Worm (Caenorhabditis elegans) whole organism, young adult: ENCODE measurements around the gene metl-1.

Experiments
- B0019.2 ChIP-seq: fragments of 200-800 bp; sonication (Bioruptor generic); conservative IDR thresholded peaks from 2 replicates; pipeline ENCODE4 v1.3.6; 2022; ENCODE audit warnings: missing genetic modification reagents, missing genetic modification characterization, missing compliant biosample characterization
- C06A6.2 ChIP-seq: fragments of 200-800 bp; sonication (Bioruptor generic); conservative IDR thresholded peaks from 2 replicates; pipeline ENCODE4 v1.3.6; 2022; ENCODE audit warnings: missing genetic modification characterization, missing compliant biosample characterization
- D2030.7 ChIP-seq: fragments of 200-800 bp; sonication (Bioruptor generic); IDR thresholded peaks from 2 replicates; pipeline ENCODE4 v1.3.6; 2022; ENCODE audit warnings: missing genetic modification reagents, missing genetic modification characterization, missing compliant biosample characterization
- F10E7.11 ChIP-seq: sonication (generic microtip); optimal IDR thresholded peaks from 2 replicates; lab custom pipeline; 2017; ENCODE audit warnings: mild to moderate bottlenecking, missing genetic modification characterization, moderate library complexity, missing compliant biosample characterization
- F39B2.1 ChIP-seq: fragments of 200-800 bp; sonication (Bioruptor generic); IDR thresholded peaks from 2 replicates; pipeline ENCODE4 v1.3.6; 2022; ENCODE audit warnings: missing genetic modification reagents, missing genetic modification characterization, missing compliant biosample characterization
- Y56A3A.18 ChIP-seq: fragments of 200-800 bp; sonication (Bioruptor generic); IDR thresholded peaks from 2 replicates; pipeline ENCODE4 v1.3.6; 2022; ENCODE audit warnings: missing genetic modification reagents, missing genetic modification characterization, missing compliant biosample characterization
- ZK185.1 ChIP-seq: sonication (generic microtip); optimal IDR thresholded peaks from 2 replicates; lab custom pipeline; 2016; ENCODE audit warnings: mild to moderate bottlenecking, missing genetic modification characterization, missing compliant biosample characterization; ENCODE audit not compliant: poor library complexity, severe bottlenecking
- ama-1 ChIP-seq, 3 experiments: fragments of 150-350 bp in 1 of 3; sonication (generic microtip) in 2 of 3; optimal IDR thresholded peaks; 2 replicates each; lab custom pipeline; 2014 to 2018; ENCODE audit warnings: missing biosample characterization in 2 of 3, missing genetic modification characterization in 2 of 3, missing genetic modification reagents in 2 of 3
- athp-1 ChIP-seq: sonication (generic microtip); optimal IDR thresholded peaks from 2 replicates; lab custom pipeline; 2017; ENCODE audit warnings: mild to moderate bottlenecking, missing genetic modification characterization, missing compliant biosample characterization
- attf-3 ChIP-seq: fragments of 200-800 bp; sonication (Bioruptor generic); conservative IDR thresholded peaks from 2 replicates; pipeline ENCODE4 v1.3.6; 2022; ENCODE audit warnings: missing genetic modification reagents, missing genetic modification characterization, missing compliant biosample characterization
- bed-1 ChIP-seq: fragments of 200-800 bp; sonication (Bioruptor generic); IDR thresholded peaks from 2 replicates; pipeline ENCODE4 v1.3.6; 2022; ENCODE audit warnings: missing genetic modification reagents, missing genetic modification characterization, missing compliant biosample characterization
- cebp-1 ChIP-seq, 2 experiments: fragments of 200-800 bp in 1 of 2; sonication (Bioruptor generic) in 1 of 2; sonication (generic microtip) in 1 of 2; IDR thresholded peaks in 1 of 2; optimal IDR thresholded peaks in 1 of 2; 2 replicates each; pipeline versions ENCODE4 v1.3.6 to Lab custom; 2017 to 2022; ENCODE audit warnings: missing compliant biosample characterization in 2 of 2, missing genetic modification characterization in 2 of 2, mild to moderate bottlenecking in 1 of 2, missing genetic modification reagents in 1 of 2, moderate library complexity in 1 of 2
- cebp-2 ChIP-seq: fragments of 200-800 bp; sonication (Bioruptor generic); IDR thresholded peaks from 2 replicates; pipeline ENCODE4 v1.3.6; 2022; ENCODE audit warnings: missing genetic modification characterization, missing compliant biosample characterization
- ceh-40 ChIP-seq: fragments of 200-800 bp; sonication (Bioruptor generic); IDR thresholded peaks from 2 replicates; pipeline ENCODE4 v1.3.6; 2022; ENCODE audit warnings: missing genetic modification characterization, missing compliant biosample characterization
- ceh-91 ChIP-seq: fragments of 200-800 bp; sonication (Bioruptor generic); IDR thresholded peaks from 2 replicates; pipeline ENCODE4 v1.3.6; 2022; ENCODE audit warnings: missing genetic modification reagents, missing genetic modification characterization, missing compliant biosample characterization
- dox-1 ChIP-seq: fragments of 200-800 bp; sonication (Bioruptor generic); IDR thresholded peaks from 2 replicates; pipeline ENCODE4 v1.3.6; 2022; ENCODE audit warnings: missing genetic modification reagents, missing genetic modification characterization, missing compliant biosample characterization
- egl-44 ChIP-seq: fragments of 200-800 bp; sonication (Bioruptor generic); IDR thresholded peaks from 2 replicates; pipeline ENCODE4 v1.3.6; 2022; ENCODE audit warnings: missing genetic modification reagents, missing genetic modification characterization, missing compliant biosample characterization
- gei-17 ChIP-seq: fragments of 200-800 bp; sonication (Bioruptor generic); optimal IDR thresholded peaks from 2 replicates; lab custom pipeline; 2018; ENCODE audit warnings: mild to moderate bottlenecking, missing genetic modification characterization, missing compliant biosample characterization
- him-1 ChIP-seq: sonication (generic microtip); optimal IDR thresholded peaks from 2 replicates; lab custom pipeline; 2016; ENCODE audit warnings: missing genotype, missing genetic modification reagents, missing genetic modification characterization, missing compliant biosample characterization
- hlh-12 ChIP-seq: sonication (generic microtip); optimal IDR thresholded peaks from 2 replicates; lab custom pipeline; 2016; ENCODE audit warnings: missing genetic modification characterization, missing compliant biosample characterization
- hmg-1.2 ChIP-seq: fragments of 200-800 bp; sonication (Bioruptor generic); IDR thresholded peaks from 2 replicates; pipeline ENCODE4 v1.3.6; 2022; ENCODE audit warnings: missing genetic modification reagents, missing genetic modification characterization, missing compliant biosample characterization
- hmg-20 ChIP-seq: fragments of 200-800 bp; sonication (Bioruptor generic); IDR thresholded peaks from 2 replicates; pipeline ENCODE4 v1.3.6; 2022; ENCODE audit warnings: missing genetic modification reagents, missing genetic modification characterization, missing compliant biosample characterization
- hsf-1 ChIP-seq: fragments of 200-800 bp; sonication (Bioruptor generic); IDR thresholded peaks from 2 replicates; pipeline ENCODE4 v1.3.6; 2022; ENCODE audit warnings: missing genetic modification reagents, missing genetic modification characterization, missing compliant biosample characterization
- let-526 ChIP-seq: fragments of 200-800 bp; sonication (Bioruptor generic); IDR thresholded peaks from 2 replicates; pipeline ENCODE4 v1.3.6; 2022; ENCODE audit warnings: missing genetic modification reagents, missing genetic modification characterization, missing compliant biosample characterization
- lin-35 ChIP-seq, 3 experiments: fragments of 150-350 bp in 2 of 3; sonication (generic microtip) in 1 of 3; optimal IDR thresholded peaks; 2 replicates each; lab custom pipeline; 2014 to 2018; ENCODE audit warnings: missing biosample characterization in 3 of 3, missing genetic modification characterization in 3 of 3, missing genetic modification reagents in 3 of 3
- lsy-27 ChIP-seq: sonication (generic microtip); optimal IDR thresholded peaks from 2 replicates; lab custom pipeline; 2017; ENCODE audit warnings: missing genetic modification characterization, mild to moderate bottlenecking, missing compliant biosample characterization, antibody characterized with exemption, missing genotype, borderline replicate concordance; ENCODE audit not compliant: insufficient read depth
- madf-6 ChIP-seq: fragments of 200-800 bp; sonication (Bioruptor generic); IDR thresholded peaks from 2 replicates; pipeline ENCODE4 v1.3.6; 2022; ENCODE audit warnings: missing genetic modification reagents, missing genetic modification characterization, missing compliant biosample characterization
- madf-8 ChIP-seq: fragments of 200-800 bp; sonication (Bioruptor generic); conservative IDR thresholded peaks from 2 replicates; pipeline ENCODE4 v1.3.6; 2022; ENCODE audit warnings: missing genetic modification reagents, missing genetic modification characterization, missing compliant biosample characterization
- mcd-1 ChIP-seq: fragments of 200-800 bp; sonication (Bioruptor generic); IDR thresholded peaks from 2 replicates; pipeline ENCODE4 v1.3.6; 2022; ENCODE audit warnings: missing genetic modification reagents, missing genetic modification characterization, missing compliant biosample characterization
- mel-28 ChIP-seq: sonication (generic microtip); optimal IDR thresholded peaks from 2 replicates; lab custom pipeline; 2016; ENCODE audit warnings: borderline replicate concordance, mild to moderate bottlenecking, missing genetic modification characterization, missing compliant biosample characterization
- nfya-1 ChIP-seq: sonication (generic microtip); optimal IDR thresholded peaks from 2 replicates; lab custom pipeline; 2017; ENCODE audit warnings: antibody characterized with exemption, missing compliant biosample characterization, missing genetic modification characterization, borderline replicate concordance; ENCODE audit not compliant: insufficient read depth
- nhr-80 ChIP-seq: sonication (generic microtip); optimal IDR thresholded peaks from 2 replicates; lab custom pipeline; 2016; ENCODE audit warnings: missing genetic modification characterization, missing compliant biosample characterization
- pha-4 ChIP-seq: fragments of 150-350 bp; sonication (generic microtip); optimal IDR thresholded peaks from 2 replicates; lab custom pipeline; 2014; ENCODE audit warnings: missing biosample characterization, missing genetic modification reagents, missing genetic modification characterization
- sdz-38 ChIP-seq: sonication (generic microtip); optimal IDR thresholded peaks from 2 replicates; lab custom pipeline; 2016; ENCODE audit warnings: missing genotype, missing genetic modification characterization, missing compliant biosample characterization
- snpc-4 ChIP-seq, 5 experiments: fragments of 150-350 bp in 1 of 5; sonication (generic microtip) in 4 of 5; optimal IDR thresholded peaks; 2 replicates each; lab custom pipeline; 2014 to 2018; ENCODE audit warnings: missing genetic modification characterization in 5 of 5, missing biosample characterization in 3 of 5, antibody characterized with exemption in 2 of 5, mild to moderate bottlenecking in 2 of 5, missing compliant biosample characterization in 2 of 5, missing genotype in 2 of 5, moderate library complexity in 2 of 5, missing genetic modification reagents in 1 of 5
- tlf-1 ChIP-seq: fragments of 200-800 bp; sonication (Bioruptor generic); optimal IDR thresholded peaks from 2 replicates; lab custom pipeline; 2018; ENCODE audit warnings: mild to moderate bottlenecking, missing genetic modification characterization, missing compliant biosample characterization
- unc-130 ChIP-seq: sonication (generic microtip); optimal IDR thresholded peaks from 2 replicates; lab custom pipeline; 2016; ENCODE audit warnings: missing genetic modification reagents, missing genetic modification characterization, missing compliant biosample characterization
- unc-62 ChIP-seq: fragments of 150-350 bp; optimal IDR thresholded peaks from 2 replicates; lab custom pipeline; 2014; ENCODE audit warnings: missing biosample characterization, missing genetic modification reagents, missing genetic modification characterization
- xnd-1 ChIP-seq: sonication (generic microtip); optimal IDR thresholded peaks from 2 replicates; lab custom pipeline; 2016; ENCODE audit warnings: missing genotype, missing genetic modification reagents, missing genetic modification characterization, missing compliant biosample characterization
- zfh-2 ChIP-seq: fragments of 200-800 bp; sonication (Bioruptor generic); conservative IDR thresholded peaks from 2 replicates; pipeline ENCODE4 v1.3.6; 2022; ENCODE audit warnings: missing genetic modification reagents, missing genetic modification characterization, missing compliant biosample characterization
- zim-3 ChIP-seq: sonication (generic microtip); optimal IDR thresholded peaks from 2 replicates; lab custom pipeline; 2017; ENCODE audit warnings: mild to moderate bottlenecking, missing genetic modification characterization, moderate library complexity, missing compliant biosample characterization
- ztf-18 ChIP-seq: sonication (generic microtip); optimal IDR thresholded peaks from 2 replicates; lab custom pipeline; 2016; ENCODE audit warnings: missing genotype, mild to moderate bottlenecking, missing genetic modification characterization, missing compliant biosample characterization
- ztf-22 ChIP-seq: fragments of 200-800 bp; sonication (Bioruptor generic); optimal IDR thresholded peaks from 2 replicates; lab custom pipeline; 2018; ENCODE audit warnings: mild to moderate bottlenecking, missing genetic modification characterization, moderate library complexity, missing compliant biosample characterization
- ztf-26 ChIP-seq: sonication (generic microtip); optimal IDR thresholded peaks from 2 replicates; lab custom pipeline; 2017; ENCODE audit warnings: missing genetic modification characterization, missing compliant biosample characterization
- ztf-28 ChIP-seq: fragments of 200-800 bp; sonication (Bioruptor generic); IDR thresholded peaks from 2 replicates; pipeline ENCODE4 v1.3.6; 2022; ENCODE audit warnings: missing genetic modification reagents, missing genetic modification characterization, missing compliant biosample characterization

metl-1 gene

DNA sequence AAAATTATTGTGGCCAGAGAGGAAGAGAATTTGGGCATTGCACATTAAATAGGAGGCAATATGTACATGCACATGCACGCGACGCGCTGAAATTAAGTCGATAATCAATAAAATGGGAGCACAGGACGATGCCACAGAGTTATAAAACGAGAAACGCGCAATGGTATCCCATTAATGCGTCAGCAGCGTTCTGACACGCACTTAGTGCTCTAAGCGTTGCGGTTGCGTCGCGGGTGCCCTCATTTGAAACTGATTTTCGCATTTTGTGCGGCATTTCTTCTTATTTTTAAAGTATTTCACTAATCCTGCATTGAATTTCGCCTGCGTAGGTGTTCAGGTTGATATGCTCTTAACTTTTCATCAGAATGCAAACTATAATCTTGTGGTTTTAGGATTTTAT, 20.4 kb downstream of the metl-1 start, which contains the start of gene rsp-1 (continued):
- TF ChIP-seq zim-3 = no peak
- TF ChIP-seq F39B2.1 (GFP tag; lab: Robert Waterston, UW) = no peak
- peak; percentile 61 for TF ChIP-seq hmg-1.2
- TF ChIP-seq hmg-20 (GFP tag; lab: Robert Waterston, UW) = no peak
- TF ChIP-seq him-1 (tag; lab: Kevin White, UChicago) = no peak
- no peak for TF ChIP-seq unc-62 (GFP tag; lab: Kevin White, UChicago)
- TF ChIP-seq mcd-1 (GFP tag; lab: Robert Waterston, UW) = peak; percentile 90
- 0 out of 2 replicates have a peak, but pooled peaks have one; percentile 49 for TF ChIP-seq Y56A3A.18 (GFP tag; lab: Robert Waterston, UW)
- TF ChIP-seq gei-17 (GFP tag; lab: Kevin White, UChicago) = peak; percentile 43
- TF ChIP-seq cebp-2 (GFP tag; lab: Robert Waterston, UW) = no peak
- TF ChIP-seq hlh-12 (tag; lab: Kevin White, UChicago) = no peak
- TF ChIP-seq F10E7.11 = no peak
- 0 out of 2 replicates have a peak, but pooled peaks have one; percentile 49 for TF ChIP-seq ztf-28 (GFP tag; lab: Robert Waterston, UW)
- TF ChIP-seq C06A6.2 (GFP tag; lab: Robert Waterston, UW) = peak; percentile 45; the same call in 1 of the 2 replicates
- peak; percentile 57 for TF ChIP-seq madf-8 (GFP tag; lab: Robert Waterston, UW)
- no peak for TF ChIP-seq ama-1 (optimal IDR thresholded peaks at IDR 0.05; lab: Kevin White, UChicago)
- no peak for TF ChIP-seq ama-1 (GFP tag; optimal IDR thresholded peaks at IDR 0.05; lab: Kevin White, UChicago)
- TF ChIP-seq mel-28 (tag; lab: Kevin White, UChicago) = no peak
- TF ChIP-seq dox-1 = peak; percentile 95
- TF ChIP-seq ztf-22 (GFP tag; lab: Kevin White, UChicago) = no peak
- TF ChIP-seq lsy-27 = no peak
- peak; percentile 79 for TF ChIP-seq let-526 (GFP tag; lab: Robert Waterston, UW)
- TF ChIP-seq hsf-1 (GFP tag; lab: Robert Waterston, UW) = peak; percentile 12; the same call in 1 of the 2 replicates
- TF ChIP-seq tlf-1 (GFP tag; lab: Kevin White, UChicago) = peak; percentile 87
- TF ChIP-seq xnd-1 = peak; percentile 46
- TF ChIP-seq madf-6 (GFP tag; lab: Robert Waterston, UW) = peak; percentile 84
- no peak for TF ChIP-seq sdz-38
- peak; percentile 73 for TF ChIP-seq ceh-91 (GFP tag; lab: Robert Waterston, UW)
- TF ChIP-seq attf-3 (GFP tag; lab: Robert Waterston, UW) = peak; percentile 79
- TF ChIP-seq athp-1 = peak; percentile 82
- no peak for TF ChIP-seq ceh-40 (GFP tag; lab: Robert Waterston, UW)
- peak; percentile 80 for TF ChIP-seq ZK185.1 (tag; lab: Kevin White, UChicago)
- TF ChIP-seq ztf-26 (tag; lab: Kevin White, UChicago) = peak; percentile 71
- 0 out of 2 replicates have a peak, but pooled peaks have one; percentile 29 for TF ChIP-seq egl-44 (GFP tag; lab: Robert Waterston, UW)
- peak; percentile 95 for TF ChIP-seq nhr-80 (tag; lab: Kevin White, UChicago)
- peak; percentile 74 for TF ChIP-seq zfh-2 (GFP tag; lab: Robert Waterston, UW)
- TF ChIP-seq snpc-4 (GFP tag; optimal IDR thresholded peaks at IDR 0.05; lab: Kevin White, UChicago) = no peak
- peak; percentile 73 to 82 (median 80) for TF ChIP-seq snpc-4 (tag; optimal IDR thresholded peaks at IDR 0.05; lab: Kevin White, UChicago)
- TF ChIP-seq B0019.2 (GFP tag; lab: Robert Waterston, UW) = peak; percentile 67; the same call in 1 of the 2 replicates
- no peak for TF ChIP-seq bed-1 (GFP tag; lab: Robert Waterston, UW)
- peak; percentile 77 for TF ChIP-seq D2030.7 (GFP tag; lab: Robert Waterston, UW)
- TF ChIP-seq lin-35 (GFP tag; optimal IDR thresholded peaks at IDR 0.05; lab: Kevin White, UChicago) = peak in 2 of 3 experiments; percentile 74 to 93
- TF ChIP-seq pha-4 = no peak
- no peak for TF ChIP-seq nfya-1 (tag; lab: Kevin White, UChicago)
- TF ChIP-seq unc-130 (GFP tag; lab: Kevin White, UChicago) = no peak
- peak; percentile 99 for TF ChIP-seq ztf-18 (tag; lab: Kevin White, UChicago)
- peak; percentile 52 for TF ChIP-seq cebp-1 (GFP tag; IDR thresholded peaks at IDR 0.05; lab: Robert Waterston, UW)
- peak; percentile 89 for TF ChIP-seq cebp-1 (tag; optimal IDR thresholded peaks at IDR 0.05; lab: Kevin White, UChicago)
